Fruit fly (Drosophila melanogaster) S2 (cell line): ENCODE results near the gene Cpr66D.

Source experiments
- CG8478 ChIP-seq: fragments of >200 bp; optimal IDR thresholded peaks from 2 replicates; lab custom pipeline; 2018
- CTCF ChIP-seq, 2 experiments: fragments of >200 bp; optimal IDR thresholded peaks; 2 replicates each; lab custom pipeline; 2018

Gene Cpr66D

DNA sequence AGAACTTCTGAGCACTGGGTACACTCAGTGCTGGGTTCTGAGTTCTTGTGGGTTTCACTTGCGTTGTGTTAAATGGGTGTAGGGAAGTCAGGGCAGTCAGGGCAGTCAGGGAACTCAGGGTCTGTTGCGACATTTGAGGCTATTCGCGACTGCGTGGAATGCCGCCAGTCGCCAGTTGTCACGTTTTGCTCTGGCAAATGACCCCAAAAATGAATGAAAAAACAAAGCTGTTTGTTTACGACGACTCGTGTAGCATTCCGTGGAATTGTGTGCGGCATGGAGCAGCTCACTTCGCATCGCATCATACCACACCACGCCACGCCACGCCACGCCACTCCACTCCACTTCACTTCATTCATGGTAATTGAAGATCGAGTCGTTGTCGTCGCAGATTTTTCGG, 41.0 kb downstream of the Cpr66D start:
- no peak for TF ChIP-seq CG8478
- TF ChIP-seq CTCF (optimal IDR thresholded peaks at IDR 0.05; lab: Kevin White, UChicago) = no peak

DNA sequence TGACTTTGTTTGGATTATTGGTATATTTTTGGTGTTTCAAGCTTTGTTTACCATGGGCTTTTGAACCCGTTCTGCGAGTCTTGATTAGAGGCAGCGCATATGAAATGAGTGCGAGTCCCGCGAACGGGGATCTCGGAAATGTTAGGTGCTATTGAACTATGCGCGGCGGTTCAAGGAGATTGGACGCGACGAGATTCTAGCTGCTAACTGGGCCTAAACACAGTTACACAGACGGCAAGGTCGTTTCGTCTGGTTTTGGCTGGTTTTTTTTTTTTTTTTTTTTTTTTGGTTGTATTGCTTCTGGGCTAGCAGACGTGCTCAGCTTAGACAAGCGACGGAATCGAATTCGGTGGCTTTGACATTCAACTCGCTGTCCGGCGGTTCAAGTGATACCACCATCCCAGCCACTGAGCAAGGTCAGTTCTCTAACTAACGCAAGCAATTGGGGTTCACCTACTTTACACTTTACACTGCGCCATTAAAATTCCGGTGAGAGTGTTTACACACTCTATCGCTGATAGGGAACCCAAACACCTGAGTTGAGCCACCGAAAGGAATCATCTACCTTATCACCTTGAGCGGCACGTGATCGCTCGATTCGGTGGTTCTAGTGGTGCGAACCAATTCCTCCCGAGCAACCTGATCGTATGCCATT, 41.8 kb downstream of the Cpr66D start:
- TF ChIP-seq CG8478 (no peak), CTCF (optimal IDR thresholded peaks at IDR 0.05; lab: Kevin White, UChicago) (no peak)

DNA sequence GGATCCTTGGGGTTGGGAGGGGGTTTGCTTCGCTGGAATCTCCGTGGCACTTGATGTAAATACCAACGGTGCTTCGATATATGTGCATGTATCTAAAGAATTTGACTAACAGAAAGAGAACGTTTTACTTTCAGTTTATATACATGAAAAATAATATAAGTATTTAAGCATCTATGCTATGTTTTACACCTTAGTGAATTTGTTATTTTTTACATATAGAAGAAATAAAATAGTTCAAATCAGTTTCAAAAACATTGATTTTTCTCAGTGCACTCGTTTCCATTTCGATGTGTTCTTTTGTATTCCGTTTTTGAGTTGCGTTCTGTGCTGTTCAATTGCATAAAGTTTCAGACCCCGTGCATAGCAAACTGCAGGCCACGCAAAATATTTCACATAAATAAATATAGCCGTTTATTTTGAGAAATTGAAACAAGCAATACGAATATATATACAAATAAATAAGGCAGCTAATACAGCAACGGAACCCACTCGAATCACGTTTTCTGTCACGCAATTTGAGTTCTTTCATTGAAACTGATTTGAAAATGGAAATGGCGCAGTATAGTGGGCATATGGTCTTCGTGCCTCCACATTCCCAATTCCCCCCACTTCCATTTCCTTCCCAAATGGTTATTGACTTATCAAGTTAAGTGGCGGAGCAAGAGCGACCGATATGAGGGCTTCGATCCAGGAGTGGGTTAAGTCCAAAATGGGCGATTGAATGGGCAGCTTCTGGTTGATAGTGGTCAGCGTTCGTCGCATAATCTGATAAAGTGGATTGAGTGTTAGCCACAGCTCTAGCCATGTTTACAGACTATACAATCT, 42.5 kb downstream of the Cpr66D start:
- TF ChIP-seq CG8478 (no peak), CTCF (optimal IDR thresholded peaks at IDR 0.05; lab: Kevin White, UChicago) (no peak)

DNA sequence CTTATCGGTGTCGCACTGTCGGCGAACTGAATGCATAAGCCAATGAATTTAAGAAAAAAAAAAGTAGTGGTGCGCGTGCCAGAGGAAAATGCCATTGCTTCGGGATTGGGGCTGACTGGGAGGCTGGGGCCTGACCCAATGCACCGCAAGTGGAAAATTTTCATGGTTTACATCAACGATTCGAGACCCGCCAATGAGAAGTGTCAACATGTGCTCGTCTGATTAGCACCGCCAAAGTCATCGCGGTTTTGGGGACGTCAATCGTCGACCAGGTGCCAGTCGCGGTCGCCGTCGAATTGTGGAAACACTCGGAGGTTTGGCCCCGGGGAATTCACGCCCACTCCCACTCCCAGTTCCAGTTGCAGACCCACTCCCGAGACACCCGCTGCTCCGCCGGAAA, 43.5 kb downstream of the Cpr66D start:
- no peak for TF ChIP-seq CG8478
- no peak for TF ChIP-seq CTCF (optimal IDR thresholded peaks at IDR 0.05; lab: Kevin White, UChicago)

DNA sequence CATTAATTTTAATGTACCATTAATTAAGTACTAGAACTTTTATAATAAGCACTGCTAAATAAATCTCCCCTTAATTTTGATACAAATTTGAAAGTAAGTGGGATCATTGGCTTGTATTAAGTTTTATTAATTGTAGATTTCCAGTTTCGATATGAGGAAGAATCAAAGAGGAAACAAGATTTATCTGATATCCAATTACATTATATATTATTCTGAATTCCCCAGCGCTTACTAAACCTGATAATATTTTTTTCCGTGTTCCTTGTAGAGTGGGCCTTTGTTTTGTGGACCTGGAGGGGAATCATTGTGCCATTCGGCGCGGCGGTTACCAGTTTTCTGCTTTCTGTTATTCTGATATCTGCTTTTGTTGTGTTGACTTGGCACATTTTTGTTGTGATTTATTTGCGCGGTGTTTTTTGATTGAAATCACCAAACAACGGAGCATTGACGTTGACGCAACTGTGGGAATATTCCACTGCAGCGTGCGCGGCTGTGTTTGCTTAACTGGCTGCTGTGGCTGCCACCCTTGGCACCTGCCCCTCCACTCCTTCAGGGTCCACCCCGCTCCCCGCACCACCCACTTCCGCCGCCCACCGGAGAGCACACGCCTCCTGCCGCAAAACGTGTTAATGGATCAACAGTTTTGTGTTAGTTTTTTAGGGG, 44.3 kb downstream of the Cpr66D start:
- no peak for TF ChIP-seq CTCF (optimal IDR thresholded peaks at IDR 0.05; lab: Kevin White, UChicago)
- no peak for TF ChIP-seq CG8478

DNA sequence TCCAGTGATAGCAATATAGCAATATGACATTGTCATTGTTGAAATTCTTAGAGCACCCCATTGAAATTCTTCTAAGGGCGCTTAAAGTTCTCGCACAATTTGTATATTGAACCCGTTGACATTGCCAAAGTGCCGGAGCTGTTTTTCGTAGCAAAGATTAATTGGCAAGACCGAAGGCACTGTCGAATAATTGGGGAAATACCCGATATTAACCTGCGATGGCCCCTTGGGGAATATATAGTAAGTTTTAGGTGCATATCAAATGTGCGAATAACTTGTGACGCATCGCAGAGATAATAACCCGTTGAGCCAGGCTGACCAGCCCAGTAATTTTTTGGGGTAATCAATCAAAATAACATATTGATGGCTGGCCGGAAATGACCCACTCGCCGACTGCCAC, 46.4 kb downstream of the Cpr66D start:
- TF ChIP-seq CTCF (optimal IDR thresholded peaks at IDR 0.05; lab: Kevin White, UChicago) (no peak), CG8478 (no peak)

DNA sequence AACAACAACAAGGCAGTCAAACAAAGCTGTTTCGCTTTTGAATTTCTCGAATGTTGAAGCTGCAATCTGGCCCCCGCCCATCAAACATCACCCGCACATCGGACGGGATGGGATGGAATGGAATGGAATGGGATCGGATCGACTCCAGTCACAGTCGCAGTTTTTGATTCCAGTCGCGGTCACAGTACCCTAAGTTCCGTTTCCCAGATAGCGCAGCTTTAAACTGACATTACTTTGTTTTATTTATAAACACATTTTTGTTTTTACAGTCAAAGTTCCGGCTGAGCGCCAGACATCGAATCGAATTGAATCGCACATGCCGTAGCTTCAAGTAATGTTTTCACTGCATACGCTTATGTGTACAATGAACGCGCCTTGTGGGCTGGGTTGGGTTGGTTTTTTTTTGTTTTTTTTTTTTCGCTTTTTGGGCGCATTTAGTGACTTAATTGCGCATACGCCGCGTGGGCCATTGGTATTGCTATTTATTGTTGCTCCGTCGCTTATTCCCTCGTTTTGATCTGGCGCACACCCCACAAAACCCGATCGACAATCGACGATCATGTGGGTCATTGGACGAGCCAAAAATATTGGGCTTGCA, 48.6 kb downstream of the Cpr66D start:
- no peak for TF ChIP-seq CG8478
- no peak for TF ChIP-seq CTCF (optimal IDR thresholded peaks at IDR 0.05; lab: Kevin White, UChicago)

DNA sequence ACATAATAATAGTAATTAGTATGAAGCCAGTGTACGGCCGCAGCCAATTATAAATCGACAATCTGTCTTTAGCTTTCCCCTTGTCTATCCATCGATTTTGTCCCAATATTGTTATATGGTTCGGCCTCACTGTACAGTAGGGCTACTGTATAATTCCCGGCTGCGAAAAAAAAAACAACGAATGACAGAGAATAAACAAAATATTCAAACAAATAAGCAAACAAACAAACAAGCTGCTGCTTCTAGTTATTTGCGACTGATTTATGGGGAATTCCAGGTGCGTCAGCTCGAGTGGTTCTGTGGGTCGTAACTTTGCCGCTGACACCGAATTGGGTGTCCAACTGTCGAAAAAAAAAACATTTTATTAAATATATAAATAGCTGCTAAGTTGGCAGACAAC, 49.4 kb downstream of the Cpr66D start:
- TF ChIP-seq CTCF (optimal IDR thresholded peaks at IDR 0.05; lab: Kevin White, UChicago) (no peak), CG8478 (no peak)

DNA sequence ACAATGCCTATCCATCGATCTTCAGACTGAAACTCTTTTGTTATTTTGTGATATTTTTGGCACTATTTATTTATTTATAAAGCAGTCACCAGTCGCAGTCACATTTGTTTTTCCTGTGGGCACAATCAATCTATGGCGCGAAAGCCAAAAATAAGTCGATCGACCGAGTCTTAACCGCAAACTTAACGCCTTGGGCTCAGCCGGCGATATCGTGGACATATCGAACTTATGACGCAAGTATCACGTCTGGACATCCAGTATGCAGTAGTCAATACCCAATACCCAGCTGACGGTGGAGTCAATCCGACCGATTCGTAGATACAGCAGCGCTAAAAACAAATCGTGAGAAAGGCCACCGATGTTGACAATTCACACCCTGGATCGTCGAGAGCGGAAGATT, 50.4 kb downstream of the Cpr66D start:
- TF ChIP-seq CTCF (optimal IDR thresholded peaks at IDR 0.05; lab: Kevin White, UChicago) (no peak), CG8478 (no peak)

DNA sequence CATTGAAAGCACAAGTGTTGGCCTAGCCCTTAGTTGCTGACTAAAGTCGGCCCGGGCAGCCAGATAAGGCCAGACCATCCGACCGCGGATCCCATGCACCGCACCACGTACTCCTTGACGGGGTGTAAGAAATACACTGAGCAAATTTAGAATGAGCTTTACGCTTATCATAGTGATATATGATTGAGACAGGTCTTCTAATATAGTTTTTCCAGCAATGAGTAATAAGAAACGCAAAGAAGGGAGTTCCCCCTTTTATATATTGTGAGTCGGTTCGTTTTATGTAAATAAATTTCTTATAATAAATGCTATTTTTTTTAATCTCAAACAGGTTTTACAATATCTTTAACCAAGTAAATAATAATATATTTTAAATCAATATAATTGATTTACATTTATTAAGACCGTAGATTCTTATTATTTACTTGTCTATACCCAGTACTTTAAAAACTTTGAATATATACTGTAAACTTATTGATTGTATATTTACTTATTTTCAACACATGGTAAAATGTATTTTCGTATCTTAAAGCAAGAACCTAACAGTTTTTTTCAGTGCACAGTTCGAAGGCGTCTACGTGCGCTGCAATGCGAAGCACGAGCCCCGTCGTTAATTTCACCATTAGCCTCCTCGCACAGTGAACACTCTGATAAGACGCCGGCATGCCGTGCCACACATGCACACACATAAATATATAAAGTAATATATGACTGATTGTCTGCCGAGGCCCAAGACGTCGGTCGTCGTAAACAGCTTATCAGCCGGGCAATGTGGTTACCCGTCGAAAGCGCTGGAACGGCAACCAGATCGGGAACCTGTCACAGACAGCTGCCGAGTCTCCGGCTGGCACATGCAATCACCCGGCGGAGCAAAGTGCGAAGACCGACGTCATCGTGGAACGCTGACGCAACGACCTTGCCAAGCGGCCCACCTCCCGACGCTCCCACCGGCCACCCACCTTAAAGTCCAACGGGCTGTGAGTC, 51.9 kb downstream of the Cpr66D start:
- no peak for TF ChIP-seq CG8478
- TF ChIP-seq CTCF (optimal IDR thresholded peaks at IDR 0.05; lab: Kevin White, UChicago) = no peak
